Fruit fly (Drosophila melanogaster) S2 (cell line): ENCODE data around the gene croc.

Experiments
- CG8478 ChIP-seq: fragments of >200 bp; optimal IDR thresholded peaks from 2 replicates; lab custom pipeline; 2018
- CTCF ChIP-seq, 2 experiments: fragments of >200 bp; optimal IDR thresholded peaks; 2 replicates each; lab custom pipeline; 2018

- no peak for TF ChIP-seq CG8478 (lab: Kevin White, UChicago)
- no peak for TF ChIP-seq CTCF (optimal IDR thresholded peaks at IDR 0.05; lab: Kevin White, UChicago)
Measured at dm6 chr3L:21471895-21472294, 4.4 kb downstream of the croc start.
